Worm (Caenorhabditis elegans) whole organism, L3 larva: Measurements from ENCODE around the gene tin-10.

Experiments
- R02D3.7 ChIP-seq: fragments of 150-350 bp; optimal IDR thresholded peaks from 2 replicates; lab custom pipeline; 2014; ENCODE audit warnings: missing biosample characterization, missing genetic modification characterization
- ZK546.5 ChIP-seq: sonication (generic microtip); optimal IDR thresholded peaks from 2 replicates; lab custom pipeline; 2017; ENCODE audit warnings: missing biosample characterization, missing genetic modification characterization
- aly-2 ChIP-seq: fragments of 150-350 bp; optimal IDR thresholded peaks from 2 replicates; lab custom pipeline; 2014; ENCODE audit warnings: missing biosample characterization, missing genetic modification characterization
- ama-1 ChIP-seq: fragments of 150-350 bp; optimal IDR thresholded peaks from 2 replicates; lab custom pipeline; 2018
- ceh-16 ChIP-seq: sonication (generic microtip); optimal IDR thresholded peaks from 2 replicates; lab custom pipeline; 2017; ENCODE audit warnings: missing biosample characterization, missing genetic modification characterization
- ceh-28 ChIP-seq: fragments of 150-350 bp; optimal IDR thresholded peaks from 2 replicates; lab custom pipeline; 2014; ENCODE audit warnings: missing biosample characterization, missing genetic modification reagents, missing genetic modification characterization
- ceh-82 ChIP-seq: fragments of 150-350 bp; optimal IDR thresholded peaks from 2 replicates; lab custom pipeline; 2014; ENCODE audit warnings: missing biosample characterization, missing genetic modification characterization
- daf-12 ChIP-seq: fragments of 150-350 bp; optimal IDR thresholded peaks from 2 replicates; lab custom pipeline; 2014; ENCODE audit warnings: missing biosample characterization, missing genetic modification reagents, missing genetic modification characterization
- egl-27 ChIP-seq: sonication (generic microtip); optimal IDR thresholded peaks from 4 replicates; lab custom pipeline; 2017; ENCODE audit warnings: missing biosample characterization, missing genetic modification reagents, missing genetic modification characterization
- elt-1 ChIP-seq: fragments of 150-350 bp; optimal IDR thresholded peaks from 2 replicates; lab custom pipeline; 2014; ENCODE audit warnings: missing biosample characterization, missing genetic modification characterization
- elt-2 ChIP-seq: sonication (generic microtip); optimal IDR thresholded peaks from 2 replicates; lab custom pipeline; 2016; ENCODE audit warnings: missing genetic modification reagents, mild to moderate bottlenecking, missing genetic modification characterization, missing compliant biosample characterization
- elt-3 ChIP-seq, 3 experiments: fragments of 150-350 bp in 1 of 3; sonication (generic microtip) in 2 of 3; optimal IDR thresholded peaks; 2 replicates in 2 of 3; 4 replicates in 1 of 3; lab custom pipeline; 2014 to 2017; ENCODE audit warnings: missing biosample characterization in 3 of 3, missing genetic modification characterization in 3 of 3
- eor-1 ChIP-seq, 2 experiments: fragments of 150-350 bp; optimal IDR thresholded peaks; 2 replicates each; lab custom pipeline; 2014 to 2018; ENCODE audit warnings: missing biosample characterization in 2 of 2, missing genetic modification characterization in 2 of 2
- fkh-10 ChIP-seq: sonication (generic microtip); optimal IDR thresholded peaks from 2 replicates; lab custom pipeline; 2017; ENCODE audit warnings: missing biosample characterization, missing genetic modification reagents, missing genetic modification characterization
- fkh-2 ChIP-seq: fragments of 150-350 bp; optimal IDR thresholded peaks from 2 replicates; lab custom pipeline; 2014; ENCODE audit warnings: missing biosample characterization, missing genetic modification reagents, missing genetic modification characterization
- fos-1 ChIP-seq: fragments of 150-350 bp; optimal IDR thresholded peaks from 2 replicates; lab custom pipeline; 2014; ENCODE audit warnings: missing biosample characterization, missing genetic modification characterization
- hmg-11 ChIP-seq: sonication (generic microtip); optimal IDR thresholded peaks from 2 replicates; lab custom pipeline; 2016; ENCODE audit warnings: missing genetic modification characterization, missing compliant biosample characterization
- lin-15B ChIP-seq: fragments of 150-350 bp; optimal IDR thresholded peaks from 2 replicates; lab custom pipeline; 2014; ENCODE audit warnings: missing biosample characterization, missing genetic modification characterization
- lin-39 ChIP-seq: fragments of 150-350 bp; optimal IDR thresholded peaks from 2 replicates; lab custom pipeline; 2018; ENCODE audit warnings: missing biosample characterization, missing genetic modification reagents, missing genetic modification characterization
- mdl-1 ChIP-seq: fragments of 150-350 bp; optimal IDR thresholded peaks from 2 replicates; lab custom pipeline; 2014; ENCODE audit warnings: missing biosample characterization, missing genetic modification characterization
- mml-1 ChIP-seq: fragments of 150-350 bp; sonication (generic microtip); optimal IDR thresholded peaks from 3 replicates; lab custom pipeline; 2014; ENCODE audit warnings: missing biosample characterization, missing genetic modification characterization
- nhr-23 ChIP-seq: fragments of 150-350 bp; optimal IDR thresholded peaks from 2 replicates; lab custom pipeline; 2014; ENCODE audit warnings: missing biosample characterization, missing genetic modification reagents, missing genetic modification characterization
- nhr-237 ChIP-seq: fragments of 150-350 bp; optimal IDR thresholded peaks from 2 replicates; lab custom pipeline; 2014; ENCODE audit warnings: missing biosample characterization, missing genetic modification characterization
- nhr-25 ChIP-seq: sonication (generic microtip); optimal IDR thresholded peaks from 2 replicates; lab custom pipeline; 2017; ENCODE audit warnings: missing biosample characterization, missing genetic modification characterization
- nhr-67 ChIP-seq: fragments of 150-350 bp; optimal IDR thresholded peaks from 2 replicates; lab custom pipeline; 2014; ENCODE audit warnings: missing biosample characterization, missing genetic modification characterization
- nhr-76 ChIP-seq: fragments of 150-350 bp; sonication (generic microtip); optimal IDR thresholded peaks from 5 replicates; lab custom pipeline; 2014; ENCODE audit warnings: missing biosample characterization, missing genetic modification characterization
- nhr-77 ChIP-seq: fragments of 150-350 bp; optimal IDR thresholded peaks from 2 replicates; lab custom pipeline; 2014; ENCODE audit warnings: missing biosample characterization, missing genetic modification characterization
- sea-2 ChIP-seq: fragments of 150-350 bp; sonication (generic microtip); optimal IDR thresholded peaks from 4 replicates; lab custom pipeline; 2014; ENCODE audit warnings: missing biosample characterization, missing genetic modification reagents, missing genetic modification characterization
- skn-1 ChIP-seq: fragments of 150-350 bp; optimal IDR thresholded peaks from 2 replicates; lab custom pipeline; 2014; ENCODE audit warnings: missing biosample characterization, missing genetic modification characterization
- tbx-2 ChIP-seq: sonication (generic microtip); optimal IDR thresholded peaks from 2 replicates; lab custom pipeline; 2016; ENCODE audit warnings: mild to moderate bottlenecking, missing genetic modification characterization, missing compliant biosample characterization
- unc-39 ChIP-seq: sonication (generic microtip); optimal IDR thresholded peaks from 4 replicates; lab custom pipeline; 2017; ENCODE audit warnings: missing biosample characterization, missing genetic modification characterization
- unc-62 ChIP-seq: fragments of 150-350 bp; sonication (generic microtip); optimal IDR thresholded peaks from 4 replicates; lab custom pipeline; 2014; ENCODE audit warnings: missing biosample characterization, missing genetic modification reagents, missing genetic modification characterization
- zag-1 ChIP-seq: fragments of 150-350 bp; optimal IDR thresholded peaks from 2 replicates; lab custom pipeline; 2014; ENCODE audit warnings: missing biosample characterization, missing genetic modification characterization
- ztf-11 ChIP-seq: fragments of 150-350 bp; optimal IDR thresholded peaks from 2 replicates; lab custom pipeline; 2014; ENCODE audit warnings: missing biosample characterization, missing genetic modification characterization
- ztf-4 ChIP-seq: fragments of 150-350 bp; optimal IDR thresholded peaks from 2 replicates; lab custom pipeline; 2014; ENCODE audit warnings: missing biosample characterization, missing genetic modification characterization

The tin-10 gene

DNA sequence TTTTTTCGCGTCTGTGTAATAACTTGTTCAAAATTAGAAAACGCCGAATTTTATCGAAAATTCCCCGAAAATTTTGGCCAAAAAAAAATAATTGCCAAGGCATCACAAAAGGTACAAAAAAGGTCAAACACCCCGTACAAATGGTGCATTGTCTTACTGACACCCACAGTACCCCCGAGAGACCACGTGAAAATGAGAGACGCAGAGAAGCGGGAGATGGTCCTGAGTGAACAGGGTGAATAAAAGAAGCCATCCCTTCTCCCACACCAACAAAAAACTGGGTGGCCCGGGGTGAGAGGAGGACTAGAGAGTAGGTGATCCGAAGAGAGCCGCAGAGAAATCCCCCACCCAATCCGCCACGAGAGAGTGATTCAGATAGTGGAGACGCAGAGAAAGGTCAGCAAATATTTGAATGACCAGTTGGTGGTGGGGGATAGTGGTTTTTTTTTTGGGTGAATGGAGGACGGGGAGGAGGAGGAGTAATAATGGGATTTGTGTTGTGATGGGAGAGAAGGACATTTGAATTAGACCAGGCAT is 21.3 kb downstream of the tin-10 start:
- no peak for TF ChIP-seq eor-1 (tag; optimal IDR thresholded peaks at IDR 0.05; lab: Kevin White, UChicago)

DNA sequence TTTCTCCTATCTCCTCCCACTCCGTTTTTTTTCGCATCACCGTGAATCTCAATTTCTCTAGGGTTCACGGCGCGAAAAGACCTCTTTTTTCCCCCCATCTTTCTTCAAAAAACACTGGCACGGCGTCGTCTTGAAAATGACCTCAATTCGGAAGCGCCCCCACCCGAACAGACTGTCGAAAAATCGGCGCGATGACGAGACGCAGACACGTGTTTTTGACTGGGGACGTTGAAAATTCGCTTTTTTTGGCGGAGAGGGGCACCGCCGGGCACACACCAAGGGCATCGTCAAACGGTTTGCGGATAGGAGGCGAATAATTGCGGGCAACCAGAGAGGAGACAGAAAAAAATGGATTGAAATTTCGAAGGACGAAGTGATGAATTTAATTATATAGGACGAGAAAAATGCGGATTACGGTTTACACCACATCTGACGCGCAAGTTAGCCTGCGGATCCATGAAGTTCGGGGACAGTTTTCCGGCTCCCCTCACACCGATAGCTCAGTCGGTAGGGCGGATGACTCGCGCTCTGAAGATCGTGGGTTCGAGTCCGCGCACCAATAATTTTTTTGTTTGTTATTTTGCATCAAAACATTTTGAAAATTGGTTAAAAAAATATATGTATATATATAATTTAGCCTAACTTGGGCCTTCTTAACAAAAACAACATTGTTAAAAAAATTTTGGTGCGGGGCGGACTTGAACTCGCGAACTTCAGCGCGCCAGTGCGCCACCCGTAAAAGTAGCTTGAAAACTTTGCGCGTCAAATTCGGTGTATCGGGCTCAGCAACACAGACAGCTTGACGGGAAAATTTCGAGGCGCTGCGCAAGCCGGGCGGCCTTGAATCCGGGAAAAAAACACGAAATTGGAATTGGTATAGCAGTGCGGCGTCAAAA is 23.9 kb downstream of the tin-10 start:
- no peak for TF ChIP-seq ceh-82 (tag; lab: Kevin White, UChicago)
- no peak for TF ChIP-seq lin-15B (tag; lab: Kevin White, UChicago)
- no peak for TF ChIP-seq nhr-77 (tag; lab: Kevin White, UChicago)
- TF ChIP-seq mdl-1 (tag; lab: Kevin White, UChicago): no peak
- TF ChIP-seq nhr-23 (tag; lab: Kevin White, UChicago): peak; percentile 28
- TF ChIP-seq ztf-4: no peak
- TF ChIP-seq unc-62 (GFP tag; lab: Kevin White, UChicago): no peak
- TF ChIP-seq nhr-25 (tag; lab: Kevin White, UChicago): peak; percentile 77
- no peak for TF ChIP-seq ZK546.5
- TF ChIP-seq nhr-67 (tag; lab: Kevin White, UChicago): no peak
- TF ChIP-seq elt-3 (tag; optimal IDR thresholded peaks at IDR 0.05; lab: Kevin White, UChicago): no peak
- no peak for TF ChIP-seq unc-39 (tag; lab: Kevin White, UChicago)
- TF ChIP-seq nhr-76: no peak
- TF ChIP-seq egl-27 (tag; lab: Kevin White, UChicago): no peak
- peak; percentile 32 for TF ChIP-seq hmg-11 (tag; lab: Kevin White, UChicago)
- TF ChIP-seq mml-1 (tag; lab: Kevin White, UChicago): no peak
- TF ChIP-seq elt-1 (tag; lab: Kevin White, UChicago): no peak
- TF ChIP-seq tbx-2 (tag; lab: Kevin White, UChicago): no peak

ce11 chrIII:11477307-11477706 is 25.3 kb downstream of the tin-10 start:
- TF ChIP-seq hmg-11 (tag; lab: Kevin White, UChicago): no peak
- no peak for TF ChIP-seq lin-15B (tag; lab: Kevin White, UChicago)
- no peak for TF ChIP-seq sea-2 (GFP tag; lab: Kevin White, UChicago)
- no peak for TF ChIP-seq egl-27 (tag; lab: Kevin White, UChicago)
- TF ChIP-seq ztf-11 (tag; lab: Kevin White, UChicago): no peak
- no peak for TF ChIP-seq ceh-16 (tag; lab: Kevin White, UChicago)
- TF ChIP-seq ceh-28: no peak
- TF ChIP-seq ama-1 (lab: Kevin White, UChicago): no peak
- TF ChIP-seq fos-1 (tag; lab: Kevin White, UChicago): no peak
- TF ChIP-seq, all 47 proteins: peak for 0

ce11 chrIII:11474674-11475306 is 27.9 kb downstream of the tin-10 start:
- no peak for TF ChIP-seq zag-1 (tag; lab: Kevin White, UChicago)
- no peak for TF ChIP-seq fos-1 (tag; lab: Kevin White, UChicago)
- no peak for TF ChIP-seq unc-39 (tag; lab: Kevin White, UChicago)
- TF ChIP-seq unc-62 (GFP tag; lab: Kevin White, UChicago): no peak
- TF ChIP-seq nhr-23 (tag; lab: Kevin White, UChicago): no peak
- TF ChIP-seq nhr-25 (tag; lab: Kevin White, UChicago): no peak
- no peak for TF ChIP-seq nhr-237 (tag; lab: Kevin White, UChicago)
- no peak for TF ChIP-seq ztf-11 (tag; lab: Kevin White, UChicago)
- no peak for TF ChIP-seq elt-2 (tag; lab: Kevin White, UChicago)
- no peak for TF ChIP-seq R02D3.7
- TF ChIP-seq ceh-28: no peak
- TF ChIP-seq daf-12 (tag; lab: Kevin White, UChicago): no peak
- no peak for TF ChIP-seq aly-2 (tag; lab: Kevin White, UChicago)
- TF ChIP-seq lin-15B (tag; lab: Kevin White, UChicago): no peak
- TF ChIP-seq fkh-10: no peak
- no peak for TF ChIP-seq hmg-11 (tag; lab: Kevin White, UChicago)
- no peak for TF ChIP-seq elt-3 (tag; optimal IDR thresholded peaks at IDR 0.05; lab: Kevin White, UChicago)
- TF ChIP-seq skn-1 (tag; lab: Kevin White, UChicago): no peak
- TF ChIP-seq fkh-2 (tag; lab: Kevin White, UChicago): no peak
- no peak for TF ChIP-seq lin-39 (tag; lab: Kevin White, UChicago)
- TF ChIP-seq, all 47 proteins: peak for 0
